Worm (Caenorhabditis elegans) whole organism, L2 larva: ENCODE measurements around the gene F56B3.11.

Experiments
- aly-2 ChIP-seq: fragments of 150-350 bp; optimal IDR thresholded peaks from 2 replicates; lab custom pipeline; 2014; ENCODE audit warnings: missing biosample characterization, missing genetic modification characterization
- blmp-1 ChIP-seq: sonication (generic microtip); optimal IDR thresholded peaks from 2 replicates; lab custom pipeline; 2017; ENCODE audit warnings: missing genetic modification characterization, mild to moderate bottlenecking, missing compliant biosample characterization, antibody characterized with exemption, moderate library complexity; ENCODE audit not compliant: insufficient read depth
- gmeb-1 ChIP-seq: fragments of 150-350 bp; optimal IDR thresholded peaks from 2 replicates; lab custom pipeline; 2014; ENCODE audit warnings: missing biosample characterization, missing genetic modification characterization
- lsy-2 ChIP-seq, 2 experiments: fragments of 150-350 bp in 1 of 2; sonication (generic microtip) in 1 of 2; optimal IDR thresholded peaks; 2 replicates each; lab custom pipeline; 2014 to 2017; ENCODE audit warnings: missing biosample characterization in 2 of 2, missing genetic modification characterization in 2 of 2
- nhr-11 ChIP-seq: fragments of 150-350 bp; optimal IDR thresholded peaks from 2 replicates; lab custom pipeline; 2014; ENCODE audit warnings: missing biosample characterization, missing genetic modification characterization
- nhr-129 ChIP-seq: fragments of 150-350 bp; optimal IDR thresholded peaks from 2 replicates; lab custom pipeline; 2014; ENCODE audit warnings: missing biosample characterization, missing genetic modification characterization
- nhr-21 ChIP-seq: fragments of 150-350 bp; optimal IDR thresholded peaks from 2 replicates; lab custom pipeline; 2014; ENCODE audit warnings: missing biosample characterization, missing genetic modification characterization
- nhr-23 ChIP-seq: fragments of 150-350 bp; optimal IDR thresholded peaks from 2 replicates; lab custom pipeline; 2014; ENCODE audit warnings: missing biosample characterization, missing genetic modification reagents, missing genetic modification characterization
- nhr-237 ChIP-seq: fragments of 150-350 bp; optimal IDR thresholded peaks from 2 replicates; lab custom pipeline; 2014; ENCODE audit warnings: missing biosample characterization, missing genetic modification characterization
- nhr-25 ChIP-seq: fragments of 150-350 bp; sonication (generic microtip); optimal IDR thresholded peaks from 3 replicates; lab custom pipeline; 2014; ENCODE audit warnings: missing biosample characterization, missing genetic modification characterization
- sma-9 ChIP-seq, 2 experiments: fragments of 150-350 bp in 1 of 2; sonication (generic microtip) in 1 of 2; optimal IDR thresholded peaks; 2 replicates each; lab custom pipeline; 2014 to 2016; ENCODE audit warnings: missing genetic modification characterization in 2 of 2, mild to moderate bottlenecking in 1 of 2, missing biosample characterization in 1 of 2, missing compliant biosample characterization in 1 of 2, missing genetic modification reagents in 1 of 2, moderate library complexity in 1 of 2
- unc-62 ChIP-seq: fragments of 150-350 bp; optimal IDR thresholded peaks from 2 replicates; lab custom pipeline; 2014; ENCODE audit warnings: missing biosample characterization, missing genetic modification reagents, missing genetic modification characterization

DNA sequence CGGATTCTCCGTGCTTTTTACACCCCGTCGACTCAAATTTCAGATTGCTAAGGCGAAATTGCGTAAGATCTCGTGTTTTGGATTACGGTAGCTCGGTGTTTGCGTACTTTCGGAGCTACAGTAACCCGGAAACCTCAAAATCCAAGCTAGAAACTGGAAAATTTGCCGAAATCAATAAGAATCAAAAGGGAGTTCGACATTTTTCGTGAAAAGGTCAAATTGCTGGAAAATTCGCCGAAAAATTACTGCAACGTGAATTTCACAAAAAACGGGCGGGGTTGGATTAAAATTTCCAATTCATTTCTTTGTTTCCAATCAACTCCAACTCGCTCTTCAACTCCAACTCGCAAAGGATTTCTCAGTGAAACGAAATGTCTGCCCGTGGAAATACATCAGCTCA is 8.6 kb downstream of the F56B3.11 start, which contains the start of gene F56B3.6:
- TF ChIP-seq nhr-237 (no peak), blmp-1 (tag; lab: Kevin White, UChicago) (no peak), nhr-23 (tag; lab: Kevin White, UChicago) (no peak), nhr-21 (tag; lab: Kevin White, UChicago) (no peak), unc-62 (GFP tag; lab: Kevin White, UChicago) (no peak), gmeb-1 (tag; lab: Kevin White, UChicago) (no peak), nhr-25 (tag; lab: Kevin White, UChicago) (no peak), nhr-129 (no peak), sma-9 (GFP tag; optimal IDR thresholded peaks at IDR 0.05; lab: Kevin White, UChicago) (no peak), sma-9 (tag; optimal IDR thresholded peaks at IDR 0.05; lab: Kevin White, UChicago) (no peak), nhr-11 (tag; lab: Kevin White, UChicago) (no peak), lsy-2 (tag; optimal IDR thresholded peaks at IDR 0.05; lab: Kevin White, UChicago) (no peak), aly-2 (no peak)
